Worm (Caenorhabditis elegans): ENCODE data around the gene nhr-233.

The nhr-233 gene

ce11 chrV:16570697-16571096 is at the start of gene nhr-233:
nhr-233 (minus strand) TSS chrV:16570797.
- TF ChIP-seq unc-39 (tag; optimal IDR thresholded peaks at IDR 0.05) (no peak), nhr-28 (tag; optimal IDR thresholded peaks at IDR 0.05) (no peak), nhr-76 (tag; optimal IDR thresholded peaks at IDR 0.05) (no peak), ceh-43 (GFP tag; optimal IDR thresholded peaks at IDR 0.05) (no peak), blmp-1 (tag; optimal IDR thresholded peaks at IDR 0.05) (no peak), M03D4.4 (tag; optimal IDR thresholded peaks at IDR 0.05) (no peak), elt-3 (tag; optimal IDR thresholded peaks at IDR 0.05) (no peak), elt-1 (tag; optimal IDR thresholded peaks at IDR 0.05; ENCODE audit: borderline replicate concordance, insufficient read depth) (no peak), hlh-1 (tag; optimal IDR thresholded peaks at IDR 0.05) (no peak), zip-8 (tag; optimal IDR thresholded peaks at IDR 0.05) (no peak), nhr-237 (tag; optimal IDR thresholded peaks at IDR 0.05) (no peak), ztf-11 (tag; optimal IDR thresholded peaks at IDR 0.05) (no peak), lin-32 (GFP tag; optimal IDR thresholded peaks at IDR 0.05) (no peak), snpc-4 (tag; optimal IDR thresholded peaks at IDR 0.05) (no peak), tbx-8 (GFP tag; optimal IDR thresholded peaks at IDR 0.05) (no peak), lsy-2 (tag; optimal IDR thresholded peaks at IDR 0.05) (no peak), sptf-1 (tag; optimal IDR thresholded peaks at IDR 0.05) (no peak)

ce11 chrV:16617462-16617861 is 46.9 kb upstream of the nhr-233 start, which contains the start of gene Y70C5A.4:
Y70C5A.4 (plus strand) TSS chrV:16617762.
- TF ChIP-seq lsy-2 (tag; optimal IDR thresholded peaks at IDR 0.05) = no peak
- no peak for TF ChIP-seq nhr-28 (tag; optimal IDR thresholded peaks at IDR 0.05)
- no peak for TF ChIP-seq nhr-2 (tag; optimal IDR thresholded peaks at IDR 0.05)
- no peak for TF ChIP-seq bed-3 (GFP tag; optimal IDR thresholded peaks at IDR 0.05)
- TF ChIP-seq sem-2 (GFP tag; optimal IDR thresholded peaks at IDR 0.05) = no peak
- no peak for TF ChIP-seq ceh-39 (tag; optimal IDR thresholded peaks at IDR 0.05)
- no peak for TF ChIP-seq tbx-8 (GFP tag; optimal IDR thresholded peaks at IDR 0.05)
- no peak for TF ChIP-seq lin-32 (GFP tag; optimal IDR thresholded peaks at IDR 0.05)
- no peak for TF ChIP-seq pha-4 (tag; optimal IDR thresholded peaks at IDR 0.05)
- TF ChIP-seq blmp-1 (tag; optimal IDR thresholded peaks at IDR 0.05) = no peak
- TF ChIP-seq snpc-4 (tag; optimal IDR thresholded peaks at IDR 0.05) = no peak
- no peak for TF ChIP-seq nhr-237 (tag; optimal IDR thresholded peaks at IDR 0.05)
- no peak for TF ChIP-seq ceh-83 (GFP tag; optimal IDR thresholded peaks at IDR 0.05)
- no peak for TF ChIP-seq hlh-1 (tag; optimal IDR thresholded peaks at IDR 0.05)
- no peak for TF ChIP-seq nhr-12 (tag; optimal IDR thresholded peaks at IDR 0.05)
- no peak for TF ChIP-seq unc-62 (GFP tag; optimal IDR thresholded peaks at IDR 0.05)
- TF ChIP-seq mep-1 (tag; optimal IDR thresholded peaks at IDR 0.05) = no peak
- TF ChIP-seq lin-13 (tag; optimal IDR thresholded peaks at IDR 0.05) = no peak
- TF ChIP-seq elt-1 (tag; optimal IDR thresholded peaks at IDR 0.05; ENCODE audit: borderline replicate concordance, insufficient read depth) = no peak

DNA sequence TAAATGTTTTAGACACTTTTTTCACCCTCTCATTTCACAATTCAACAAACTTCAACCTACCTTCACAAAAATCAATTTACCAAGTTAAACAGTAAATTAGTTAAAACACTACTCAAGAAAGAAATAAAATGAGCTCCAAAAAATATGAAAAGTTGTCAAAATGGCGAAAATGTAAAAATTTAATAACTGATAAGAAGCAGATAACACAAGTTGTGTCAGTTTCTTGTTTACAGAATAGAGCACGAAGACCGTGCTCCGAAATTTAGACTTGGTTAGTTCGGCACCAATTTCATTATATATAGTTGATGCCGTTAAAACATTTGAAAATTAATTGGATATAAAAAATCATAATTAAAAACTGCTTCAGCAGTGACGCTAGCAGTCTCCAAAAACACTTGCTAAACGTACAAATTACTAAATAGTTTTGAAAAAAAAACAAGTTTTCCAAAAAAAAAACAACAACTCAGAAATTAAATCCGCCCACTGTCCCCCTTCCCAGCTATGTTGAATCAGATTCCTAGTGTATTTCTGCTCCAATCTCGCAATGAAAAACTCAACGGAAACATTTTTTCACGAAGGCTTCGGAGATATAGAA is 40.3 kb upstream of the nhr-233 start, which contains the start of gene srw-54:
Gene srw-54 (plus strand): TSS at position 545 of the 595 bp plus-strand sequence.
- TF ChIP-seq nhr-2 (tag; optimal IDR thresholded peaks at IDR 0.05) (no peak), mep-1 (tag; optimal IDR thresholded peaks at IDR 0.05) (no peak), pha-4 (tag; optimal IDR thresholded peaks at IDR 0.05) (no peak), unc-62 (GFP tag; optimal IDR thresholded peaks at IDR 0.05) (no peak), elt-3 (tag; optimal IDR thresholded peaks at IDR 0.05) (no peak), tbx-8 (GFP tag; optimal IDR thresholded peaks at IDR 0.05) (no peak), ceh-43 (GFP tag; optimal IDR thresholded peaks at IDR 0.05) (no peak), ham-2 (GFP tag; optimal IDR thresholded peaks at IDR 0.05) (no peak), zip-8 (tag; optimal IDR thresholded peaks at IDR 0.05) (no peak), mls-2 (tag; optimal IDR thresholded peaks at IDR 0.05) (no peak), ceh-39 (tag; optimal IDR thresholded peaks at IDR 0.05) (no peak), mab-5 (tag; optimal IDR thresholded peaks at IDR 0.05) (no peak), nhr-12 (tag; optimal IDR thresholded peaks at IDR 0.05) (no peak), drap-1 (GFP tag; optimal IDR thresholded peaks at IDR 0.05) (no peak)

- TF ChIP-seq elt-3 (tag; optimal IDR thresholded peaks at IDR 0.05) (no peak), zip-8 (tag; optimal IDR thresholded peaks at IDR 0.05) (no peak), ceh-39 (tag; optimal IDR thresholded peaks at IDR 0.05) (no peak), sptf-1 (tag; optimal IDR thresholded peaks at IDR 0.05) (no peak), pha-4 (tag; optimal IDR thresholded peaks at IDR 0.05) (no peak), lsy-2 (tag; optimal IDR thresholded peaks at IDR 0.05) (no peak), flh-1 (GFP tag; optimal IDR thresholded peaks at IDR 0.05) (no peak), mep-1 (tag; optimal IDR thresholded peaks at IDR 0.05) (no peak), lin-32 (GFP tag; optimal IDR thresholded peaks at IDR 0.05) (no peak), unc-120 (tag; optimal IDR thresholded peaks at IDR 0.05; ENCODE audit: poor library complexity, severe bottlenecking) (no peak), nhr-2 (tag; optimal IDR thresholded peaks at IDR 0.05) (no peak), ceh-43 (GFP tag; optimal IDR thresholded peaks at IDR 0.05) (no peak), lin-13 (tag; optimal IDR thresholded peaks at IDR 0.05) (no peak), hlh-1 (tag; optimal IDR thresholded peaks at IDR 0.05) (no peak)
Observed at ce11 chrV:16610094-16610493, 39.5 kb upstream of the nhr-233 start.
